Fruit fly (Drosophila melanogaster): ENCODE data around the gene CG3706.

dm6 chrX:930048-930800, 2.1 kb downstream of the CG3706 start, which contains the start of gene CG3708:
- TF ChIP-seq ovo (GFP tag; optimal IDR thresholded peaks at IDR 0.05) (no peak), toe (GFP tag; optimal IDR thresholded peaks at IDR 0.05) (no peak), tj (GFP tag; optimal IDR thresholded peaks at IDR 0.05) (no peak), CG7101 (tag; optimal IDR thresholded peaks at IDR 0.05) (no peak), CG11617 (GFP tag; optimal IDR thresholded peaks at IDR 0.05) (no peak), Hr96 (GFP tag; optimal IDR thresholded peaks at IDR 0.05) (no peak), CG14711 (tag; optimal IDR thresholded peaks at IDR 0.05) (no peak), CG12768 (GFP tag; optimal IDR thresholded peaks at IDR 0.05) (no peak), kay (GFP tag; ENCODE audit: borderline replicate concordance) (no peak), CG1620 (GFP tag; optimal IDR thresholded peaks at IDR 0.05) (no peak), Clk (GFP tag; optimal IDR thresholded peaks at IDR 0.05) (no peak), cic (GFP tag; optimal IDR thresholded peaks at IDR 0.05) (no peak), pad (GFP tag; optimal IDR thresholded peaks at IDR 0.05) (no peak)
